Fruit fly (Drosophila melanogaster): Measurements from ENCODE around the gene CG32320.

Gene CG32320

DNA sequence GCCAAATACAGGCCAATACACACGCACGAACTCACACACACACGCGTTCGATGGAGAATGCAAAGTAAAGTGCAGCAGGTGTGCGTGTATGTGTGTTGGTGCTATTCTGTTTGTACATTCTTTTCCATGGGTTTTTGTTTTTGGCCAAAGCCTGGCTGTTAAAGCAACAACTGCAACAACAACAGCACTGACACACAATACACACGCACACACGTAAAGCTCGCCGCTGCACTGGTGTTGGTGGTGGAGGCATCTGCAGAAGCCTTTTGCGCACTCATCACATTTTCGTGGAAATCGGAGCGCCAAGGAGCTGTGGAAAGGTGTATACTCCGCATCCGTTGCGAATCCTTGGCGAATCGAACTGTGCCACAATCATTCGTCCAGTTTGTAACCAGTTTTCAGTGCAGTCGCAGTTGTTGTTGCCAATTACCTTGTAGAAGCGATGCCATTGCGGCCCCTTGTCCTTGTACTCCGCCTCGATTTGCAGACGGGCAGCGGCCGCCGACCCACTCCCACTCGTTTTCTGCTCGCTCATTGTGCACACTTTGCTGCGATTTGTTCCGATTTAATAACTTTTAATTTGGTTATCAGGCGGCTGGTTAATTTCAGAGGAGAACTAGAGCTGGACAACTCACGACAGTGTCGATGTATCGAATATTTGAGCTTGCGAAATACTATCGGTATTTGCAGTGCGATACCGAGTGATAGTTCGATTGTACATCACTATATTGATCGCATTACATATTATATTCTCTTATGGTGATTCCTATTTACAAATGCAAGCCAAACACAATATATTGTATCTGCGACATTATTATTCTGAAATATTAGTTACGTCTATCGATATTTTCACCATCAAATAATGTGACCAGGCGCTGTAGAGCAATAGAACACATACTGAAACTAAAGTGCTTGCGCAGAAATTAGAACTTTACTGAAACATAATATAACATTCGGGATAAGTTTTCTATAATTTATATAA is 48.2 kb upstream of the CG32320 start:
- no peak for TF ChIP-seq CG8632 (GFP tag; optimal IDR thresholded peaks at IDR 0.05)
- peak; percentile 10 for TF ChIP-seq Eip75B (GFP tag; optimal IDR thresholded peaks at IDR 0.05)
- TF ChIP-seq Eip78C (GFP tag), result peak; percentile 67
- TF ChIP-seq fd59A (GFP tag; optimal IDR thresholded peaks at IDR 0.05), result no peak
- TF ChIP-seq Ets96B (tag; optimal IDR thresholded peaks at IDR 0.05), result peak; percentile 32
- TF ChIP-seq Sox15 (GFP tag; optimal IDR thresholded peaks at IDR 0.05), result peak; percentile 2
- TF ChIP-seq Sox102F (GFP tag; optimal IDR thresholded peaks at IDR 0.05), result peak; percentile 30
- TF ChIP-seq Sox14 (GFP tag; optimal IDR thresholded peaks at IDR 0.05), result peak; percentile 30
- TF ChIP-seq svp (GFP tag), result peak; percentile 73
- TF ChIP-seq CG6276 (GFP tag; optimal IDR thresholded peaks at IDR 0.05), result no peak
- peak; percentile 5 for TF ChIP-seq CG11762 (GFP tag; optimal IDR thresholded peaks at IDR 0.05; ENCODE audit: insufficient read depth)
- TF ChIP-seq CG6854 (GFP tag; optimal IDR thresholded peaks at IDR 0.05), result no peak
- no peak for TF ChIP-seq dsx (GFP tag; optimal IDR thresholded peaks at IDR 0.05; ENCODE audit: poor library complexity, severe bottlenecking)
- peak; percentile 31 for TF ChIP-seq Met (GFP tag; optimal IDR thresholded peaks at IDR 0.05)
- peak; percentile 47 for TF ChIP-seq Hr39 (GFP tag; optimal IDR thresholded peaks at IDR 0.05)
- TF ChIP-seq eg (GFP tag; IDR thresholded peaks at IDR 0.05), result peak; percentile 38; the same call in 1 of the 3 replicates
- no peak for TF ChIP-seq fd85E (GFP tag; optimal IDR thresholded peaks at IDR 0.05)
- no peak for TF ChIP-seq spab (GFP tag; optimal IDR thresholded peaks at IDR 0.05)
- TF ChIP-seq net (GFP tag; optimal IDR thresholded peaks at IDR 0.05), result peak; percentile 0
- TF ChIP-seq CG16779 (tag; optimal IDR thresholded peaks at IDR 0.05), result no peak
- peak; percentile 40 for TF ChIP-seq cyc (GFP tag; optimal IDR thresholded peaks at IDR 0.05)
- peak; percentile 25 for TF ChIP-seq CG34406 (GFP tag; optimal IDR thresholded peaks at IDR 0.05)
- TF ChIP-seq Gug (GFP tag; IDR thresholded peaks at IDR 0.05), result no peak
- no peak for TF ChIP-seq CG11902 (GFP tag; optimal IDR thresholded peaks at IDR 0.05)
- no peak for TF ChIP-seq fkh (GFP tag; optimal IDR thresholded peaks at IDR 0.05)
- TF ChIP-seq CG8319 (GFP tag; optimal IDR thresholded peaks at IDR 0.05), result peak; percentile 5
- peak; percentile 31 for TF ChIP-seq Ets21C (GFP tag; optimal IDR thresholded peaks at IDR 0.05)
- TF ChIP-seq CG3919 (GFP tag; optimal IDR thresholded peaks at IDR 0.05), result peak; percentile 34
- peak; percentile 52 for TF ChIP-seq Smox (GFP tag; optimal IDR thresholded peaks at IDR 0.05)
- peak; percentile 35 for TF ChIP-seq Hr4 (GFP tag; optimal IDR thresholded peaks at IDR 0.05)
- TF ChIP-seq CG8119 (GFP tag; IDR thresholded peaks at IDR 0.05), result no peak; the same call in 2 of the 3 replicates
- TF ChIP-seq CG15336 (GFP tag; IDR thresholded peaks at IDR 0.05), result no peak
- TF ChIP-seq Hr38 (GFP tag; optimal IDR thresholded peaks at IDR 0.05), result no peak
- TF ChIP-seq vri (GFP tag; optimal IDR thresholded peaks at IDR 0.05), result peak; percentile 47
- no peak for TF ChIP-seq CG1621 (tag; optimal IDR thresholded peaks at IDR 0.05)
- no peak for TF ChIP-seq topi (GFP tag; optimal IDR thresholded peaks at IDR 0.05)
- peak; percentile 47 for TF ChIP-seq esn (GFP tag; optimal IDR thresholded peaks at IDR 0.05)
- TF ChIP-seq CG31627 (GFP tag; optimal IDR thresholded peaks at IDR 0.05), result peak; percentile 35
- peak; percentile 34 for TF ChIP-seq CG6792 (GFP tag; optimal IDR thresholded peaks at IDR 0.05)
- peak; percentile 46 for TF ChIP-seq lz (GFP tag; optimal IDR thresholded peaks at IDR 0.05)
- peak; percentile 44; the same call in 2 of the 3 replicates for TF ChIP-seq CG6163 (GFP tag; IDR thresholded peaks at IDR 0.05)
- TF ChIP-seq Blimp-1 (GFP tag; optimal IDR thresholded peaks at IDR 0.05), result no peak
- no peak for TF ChIP-seq CG4318 (GFP tag; optimal IDR thresholded peaks at IDR 0.05)
- peak; percentile 37 for TF ChIP-seq acj6 (GFP tag; optimal IDR thresholded peaks at IDR 0.05)
- no peak for TF ChIP-seq salr (GFP tag; optimal IDR thresholded peaks at IDR 0.05)
- no peak for TF ChIP-seq CG11294 (GFP tag; IDR thresholded peaks at IDR 0.05)
- TF ChIP-seq CG9139 (GFP tag; optimal IDR thresholded peaks at IDR 0.05), result no peak
- peak; percentile 45 for TF ChIP-seq pdm3 (GFP tag; optimal IDR thresholded peaks at IDR 0.05)
- no peak for TF ChIP-seq CG7368 (GFP tag; optimal IDR thresholded peaks at IDR 0.05)
- TF ChIP-seq CG32006 (GFP tag; optimal IDR thresholded peaks at IDR 0.05), result peak; percentile 45

All from whole organism, prepupa.